Fruit fly (Drosophila melanogaster): ENCODE results near the gene tau.

DNA sequence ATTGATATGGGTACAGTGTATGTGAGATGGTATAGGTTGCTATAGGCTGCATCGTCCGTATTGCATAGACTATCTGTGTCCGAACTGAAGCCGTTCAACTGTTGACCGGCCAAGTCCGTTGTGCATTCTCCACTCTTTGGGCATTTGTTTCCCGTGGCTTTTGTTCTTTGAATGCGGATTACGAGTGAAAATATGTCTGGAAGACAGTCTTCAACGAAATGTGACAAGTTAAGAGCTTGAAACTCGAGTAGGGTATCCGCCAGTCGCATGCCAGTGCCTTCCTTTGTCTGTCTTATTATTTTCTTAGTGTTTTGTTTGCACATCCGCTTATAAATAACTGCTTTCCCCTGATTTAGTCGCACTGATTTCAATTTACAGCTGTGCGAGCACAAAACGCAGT, 53.1 kb downstream of the tau start:
- 0 out of 3 replicates have a peak, but pooled peaks have one; percentile 32 for TF ChIP-seq CG6163 (GFP tag; IDR thresholded peaks at IDR 0.05)
- no peak for TF ChIP-seq Hr39 (GFP tag; optimal IDR thresholded peaks at IDR 0.05)
- TF ChIP-seq CG6276 (GFP tag; optimal IDR thresholded peaks at IDR 0.05), result no peak
- TF ChIP-seq CG16779 (tag; optimal IDR thresholded peaks at IDR 0.05), result no peak
- TF ChIP-seq Ets21C (GFP tag; optimal IDR thresholded peaks at IDR 0.05), result no peak
- TF ChIP-seq CG6792 (GFP tag; optimal IDR thresholded peaks at IDR 0.05), result no peak
- peak; percentile 44; the same call in 1 of the 2 replicates for TF ChIP-seq CG15336 (GFP tag; IDR thresholded peaks at IDR 0.05)
